Worm (Caenorhabditis elegans) whole organism, L4 larva: Measurements from ENCODE around the gene nhr-84.

Experiments
- D1046.2 ChIP-seq: fragments of 200-800 bp; sonication (Bioruptor generic); IDR thresholded peaks from 2 replicates; pipeline ENCODE4 v1.3.6; 2022; ENCODE audit warnings: missing genetic modification characterization, missing compliant biosample characterization
- F49E8.2 ChIP-seq: sonication (generic microtip); optimal IDR thresholded peaks from 2 replicates; lab custom pipeline; 2016; ENCODE audit warnings: missing compliant biosample characterization, mild to moderate bottlenecking, missing genetic modification characterization, borderline replicate concordance
- T26A8.4 ChIP-seq: fragments of 200-800 bp; sonication (Bioruptor generic); IDR thresholded peaks from 2 replicates; pipeline ENCODE4 v1.3.6; 2022; ENCODE audit warnings: missing genetic modification characterization, missing compliant biosample characterization
- ZK337.2 ChIP-seq: fragments of 200-800 bp; sonication (Bioruptor generic); IDR thresholded peaks from 2 replicates; pipeline ENCODE4 v1.3.6; 2022; ENCODE audit warnings: missing genetic modification reagents, missing genetic modification characterization, missing compliant biosample characterization
- ama-1 ChIP-seq: fragments of 150-350 bp; optimal IDR thresholded peaks from 2 replicates; lab custom pipeline; 2014; ENCODE audit warnings: inconsistent platforms, mixed read lengths
- ceh-28 ChIP-seq: fragments of 150-350 bp; optimal IDR thresholded peaks from 2 replicates; lab custom pipeline; 2014; ENCODE audit warnings: missing biosample characterization, missing genetic modification reagents, missing genetic modification characterization
- ceh-32 ChIP-seq: sonication (generic microtip); optimal IDR thresholded peaks from 2 replicates; lab custom pipeline; 2016; ENCODE audit warnings: mild to moderate bottlenecking, missing genetic modification characterization, missing compliant biosample characterization; ENCODE audit not compliant: poor library complexity
- ceh-62 ChIP-seq: sonication (generic microtip); optimal IDR thresholded peaks from 2 replicates; lab custom pipeline; 2017; ENCODE audit warnings: missing biosample characterization, missing genetic modification characterization
- cey-2 ChIP-seq: sonication (generic microtip); optimal IDR thresholded peaks from 3 replicates; lab custom pipeline; 2017; ENCODE audit warnings: missing genetic modification characterization, mild to moderate bottlenecking, missing compliant biosample characterization, antibody characterized with exemption, borderline replicate concordance; ENCODE audit not compliant: insufficient read depth
- daf-16 ChIP-seq, 3 experiments: sonication (generic microtip); optimal IDR thresholded peaks; 2 replicates each; lab custom pipeline; 2016 to 2017; ENCODE audit warnings: missing genetic modification characterization in 3 of 3, missing genetic modification reagents in 3 of 3, mild to moderate bottlenecking in 2 of 3, missing compliant biosample characterization in 2 of 3, missing biosample characterization in 1 of 3, moderate library complexity in 1 of 3
- dmd-6 ChIP-seq: fragments of 200-800 bp; sonication (Bioruptor generic); IDR thresholded peaks from 2 replicates; pipeline ENCODE4 v1.3.6; 2022; ENCODE audit warnings: missing genetic modification reagents, missing genetic modification characterization, missing compliant biosample characterization
- dpl-1 ChIP-seq: fragments of 150-350 bp; optimal IDR thresholded peaks from 2 replicates; lab custom pipeline; 2014; ENCODE audit warnings: missing biosample characterization, missing genetic modification reagents, missing genetic modification characterization
- duxl-1 ChIP-seq: sonication (generic microtip); optimal IDR thresholded peaks from 2 replicates; lab custom pipeline; 2016; ENCODE audit warnings: mild to moderate bottlenecking, missing genetic modification characterization, moderate library complexity, missing compliant biosample characterization; ENCODE audit not compliant: poor library complexity
- dve-1 ChIP-seq: sonication (generic microtip); optimal IDR thresholded peaks from 2 replicates; lab custom pipeline; 2017; ENCODE audit warnings: antibody characterized with exemption, mild to moderate bottlenecking, missing genetic modification characterization, missing compliant biosample characterization; ENCODE audit not compliant: insufficient read depth
- fkh-10 ChIP-seq: fragments of 150-350 bp; optimal IDR thresholded peaks from 2 replicates; lab custom pipeline; 2014; ENCODE audit warnings: missing biosample characterization, missing genetic modification reagents, missing genetic modification characterization
- hif-1 ChIP-seq, 2 experiments: sonication (generic microtip); optimal IDR thresholded peaks; 2 replicates each; lab custom pipeline; 2016 to 2017; ENCODE audit warnings: missing compliant biosample characterization in 2 of 2, missing genetic modification characterization in 2 of 2, missing genetic modification reagents in 2 of 2, missing genotype in 2 of 2, mild to moderate bottlenecking in 1 of 2
- hlh-11 ChIP-seq: fragments of 200-800 bp; sonication (Bioruptor generic); optimal IDR thresholded peaks from 2 replicates; lab custom pipeline; 2018; ENCODE audit warnings: mild to moderate bottlenecking, missing genetic modification characterization, missing compliant biosample characterization
- hlh-30 ChIP-seq: sonication (generic microtip); optimal IDR thresholded peaks from 2 replicates; lab custom pipeline; 2017; ENCODE audit warnings: antibody characterized with exemption, mild to moderate bottlenecking, missing genetic modification characterization, missing compliant biosample characterization; ENCODE audit not compliant: insufficient read depth
- lin-15B ChIP-seq: fragments of 150-350 bp; sonication (generic microtip); optimal IDR thresholded peaks from 3 replicates; lab custom pipeline; 2014; ENCODE audit warnings: missing biosample characterization, missing genetic modification characterization
- lsy-2 ChIP-seq, 2 experiments: fragments of 150-350 bp in 1 of 2; sonication (generic microtip) in 1 of 2; optimal IDR thresholded peaks; 2 replicates each; lab custom pipeline; 2014 to 2017; ENCODE audit warnings: missing biosample characterization in 2 of 2, missing genetic modification characterization in 2 of 2
- madf-9 ChIP-seq: fragments of 200-800 bp; sonication (Bioruptor generic); conservative IDR thresholded peaks from 2 replicates; pipeline ENCODE4 v1.3.6; 2022; ENCODE audit warnings: missing genetic modification reagents, missing genetic modification characterization, missing compliant biosample characterization
- mdl-1 ChIP-seq, 2 experiments: fragments of 150-350 bp in 1 of 2; sonication (generic microtip) in 1 of 2; optimal IDR thresholded peaks; 2 replicates each; lab custom pipeline; 2014 to 2017; ENCODE audit warnings: missing biosample characterization in 2 of 2, missing genetic modification characterization in 2 of 2
- mep-1 ChIP-seq: fragments of 150-350 bp; sonication (generic microtip); optimal IDR thresholded peaks from 3 replicates; lab custom pipeline; 2014; ENCODE audit warnings: missing biosample characterization, missing genetic modification characterization
- mxl-2 ChIP-seq: fragments of 200-800 bp; sonication (Bioruptor generic); conservative IDR thresholded peaks from 2 replicates; pipeline ENCODE4 v1.3.6; 2022; ENCODE audit warnings: missing genetic modification reagents, missing genetic modification characterization, missing compliant biosample characterization
- nhr-11 ChIP-seq: fragments of 150-350 bp; optimal IDR thresholded peaks from 2 replicates; lab custom pipeline; 2014; ENCODE audit warnings: missing biosample characterization, missing genetic modification characterization
- nhr-237 ChIP-seq: sonication (generic microtip); optimal IDR thresholded peaks from 2 replicates; lab custom pipeline; 2017; ENCODE audit warnings: missing biosample characterization, missing genetic modification characterization
- nhr-28 ChIP-seq: fragments of 150-350 bp; optimal IDR thresholded peaks from 2 replicates; lab custom pipeline; 2014; ENCODE audit warnings: missing biosample characterization, missing genetic modification characterization
- nhr-6 ChIP-seq: fragments of 150-350 bp; optimal IDR thresholded peaks from 2 replicates; lab custom pipeline; 2014; ENCODE audit warnings: missing biosample characterization, missing genetic modification characterization
- pqm-1 ChIP-seq: sonication (generic microtip); optimal IDR thresholded peaks from 2 replicates; lab custom pipeline; 2017; ENCODE audit warnings: missing biosample characterization, missing genetic modification characterization
- rbr-2 ChIP-seq: sonication (generic microtip); optimal IDR thresholded peaks from 2 replicates; lab custom pipeline; 2016; ENCODE audit warnings: missing genotype, missing genetic modification characterization, missing compliant biosample characterization
- set-16 ChIP-seq: fragments of 200-800 bp; sonication (Bioruptor generic); IDR thresholded peaks from 2 replicates; pipeline ENCODE4 v1.3.6; 2022; ENCODE audit warnings: missing genetic modification reagents, missing genetic modification characterization, missing compliant biosample characterization
- tra-1 ChIP-seq: fragments of 200-800 bp; sonication (Bioruptor generic); IDR thresholded peaks from 2 replicates; pipeline ENCODE4 v1.3.6; 2022; ENCODE audit warnings: missing genetic modification reagents, missing genetic modification characterization, missing compliant biosample characterization
- zag-1 ChIP-seq: fragments of 150-350 bp; optimal IDR thresholded peaks from 2 replicates; lab custom pipeline; 2014; ENCODE audit warnings: missing biosample characterization, missing genetic modification characterization
- zfp-2 ChIP-seq: sonication (generic microtip); optimal IDR thresholded peaks from 2 replicates; lab custom pipeline; 2016; ENCODE audit warnings: mild to moderate bottlenecking, missing genetic modification characterization, missing compliant biosample characterization
- zip-11 ChIP-seq: fragments of 200-800 bp; sonication (Bioruptor generic); IDR thresholded peaks from 2 replicates; pipeline ENCODE4 v1.3.6; 2022; ENCODE audit warnings: missing genetic modification characterization, missing compliant biosample characterization
- ztf-7 ChIP-seq: fragments of 150-350 bp; optimal IDR thresholded peaks from 2 replicates; lab custom pipeline; 2014; ENCODE audit warnings: missing biosample characterization, missing genetic modification characterization

nhr-84 gene

ce11 chrV:15880705-15881104 is 1.3 kb upstream of the nhr-84 start (continued):
- no peak for TF ChIP-seq lin-15B
- no peak for TF ChIP-seq ceh-28
- TF ChIP-seq hif-1 (tag; optimal IDR thresholded peaks at IDR 0.05; lab: Kevin White, UChicago): peak in 1 of 2 experiments; percentile 37
- no peak for TF ChIP-seq duxl-1 (tag; lab: Kevin White, UChicago)
- TF ChIP-seq ceh-32 (tag; lab: Kevin White, UChicago): no peak
- peak; percentile 78 for TF ChIP-seq hlh-11
- peak; percentile 28 for TF ChIP-seq nhr-6 (tag; lab: Kevin White, UChicago)
- no peak for TF ChIP-seq mxl-2 (GFP tag; lab: Robert Waterston, UW)
- TF ChIP-seq nhr-237 (tag; lab: Kevin White, UChicago): no peak
- no peak for TF ChIP-seq tra-1 (GFP tag; lab: Robert Waterston, UW)
- no peak for TF ChIP-seq ama-1
- peak; percentile 95 for TF ChIP-seq nhr-28 (tag; lab: Kevin White, UChicago)
- no peak for TF ChIP-seq zfp-2 (tag; lab: Kevin White, UChicago)
- no peak for TF ChIP-seq zag-1 (tag; lab: Kevin White, UChicago)
- TF ChIP-seq, all 104 proteins: peak for 25

- TF ChIP-seq pqm-1 (tag; lab: Kevin White, UChicago) (peak; percentile 59), F49E8.2 (no peak), nhr-28 (tag; lab: Kevin White, UChicago) (peak; percentile 81), lsy-2 (tag; optimal IDR thresholded peaks at IDR 0.05; lab: Kevin White, UChicago) (peak in 1 of 2 experiments; percentile 14), fkh-10 (GFP tag; lab: Kevin White, UChicago) (no peak), cey-2 (tag; lab: Kevin White, UChicago) (no peak), dmd-6 (GFP tag; lab: Robert Waterston, UW) (peak; percentile 82), mdl-1 (tag; optimal IDR thresholded peaks at IDR 0.05; lab: Kevin White, UChicago) (peak in 1 of 2 experiments; percentile 36), madf-9 (GFP tag; lab: Robert Waterston, UW) (no peak), mep-1 (tag; lab: Kevin White, UChicago) (peak; percentile 16), ZK337.2 (GFP tag; lab: Robert Waterston, UW) (no peak), ceh-62 (tag; lab: Kevin White, UChicago) (no peak), dpl-1 (GFP tag; lab: Kevin White, UChicago) (no peak), daf-16 (GFP tag; optimal IDR thresholded peaks at IDR 0.05; lab: Kevin White, UChicago) (no peak), daf-16 (tag; optimal IDR thresholded peaks at IDR 0.05; lab: Kevin White, UChicago) (peak; percentile 26), hlh-11 (peak; percentile 6), dve-1 (tag; lab: Kevin White, UChicago) (peak; percentile 55), hlh-30 (tag; lab: Kevin White, UChicago) (peak; percentile 40)
Observed at ce11 chrV:15880033-15880432, 625 bp upstream of the nhr-84 start.

- TF ChIP-seq nhr-11 (tag; lab: Kevin White, UChicago): no peak
- no peak for TF ChIP-seq zip-11 (GFP tag; lab: Robert Waterston, UW)
- TF ChIP-seq set-16 (GFP tag; lab: Robert Waterston, UW): no peak
- no peak for TF ChIP-seq dmd-6 (GFP tag; lab: Robert Waterston, UW)
- no peak for TF ChIP-seq ama-1
- TF ChIP-seq rbr-2 (tag; lab: Kevin White, UChicago): no peak
- no peak for TF ChIP-seq hlh-30 (tag; lab: Kevin White, UChicago)
- no peak for TF ChIP-seq D1046.2 (GFP tag; lab: Robert Waterston, UW)
- TF ChIP-seq ztf-7: no peak
- TF ChIP-seq dve-1 (tag; lab: Kevin White, UChicago): peak; percentile 2
- TF ChIP-seq T26A8.4 (GFP tag; lab: Robert Waterston, UW): 0 out of 2 replicates have a peak, but pooled peaks have one; percentile 26
Observed at ce11 chrV:15876308-15876707, 3.1 kb downstream of the nhr-84 start, which contains the start of gene nhr-102. TSS of gene nhr-102 (minus strand) at chrV:15876408.
